Worm (Caenorhabditis elegans) whole organism, L1 larva: ENCODE measurements around the gene nhr-219.
A peak's percentile ranks its signal among the peaks of the same experiment; 100 is the strongest.

Experiments
- C04F5.9 ChIP-seq: sonication (generic microtip); optimal IDR thresholded peaks from 2 replicates; lab custom pipeline; 2016; ENCODE audit warnings: missing genetic modification characterization, missing compliant biosample characterization
- C34B4.2 ChIP-seq: sonication (generic microtip); optimal IDR thresholded peaks from 2 replicates; lab custom pipeline; 2017; ENCODE audit warnings: mild to moderate bottlenecking, missing genetic modification characterization, missing compliant biosample characterization
- blmp-1 ChIP-seq: fragments of 150-350 bp; optimal IDR thresholded peaks from 2 replicates; lab custom pipeline; 2014; ENCODE audit warnings: missing biosample characterization, missing genetic modification characterization
- ceh-8 ChIP-seq: fragments of 200-800 bp; sonication (Bioruptor generic); optimal IDR thresholded peaks from 2 replicates; lab custom pipeline; 2018; ENCODE audit warnings: mild to moderate bottlenecking, missing genetic modification characterization, moderate library complexity, missing compliant biosample characterization
- ceh-82 ChIP-seq, 3 experiments: fragments of 150-350 bp in 1 of 3; sonication (generic microtip) in 2 of 3; optimal IDR thresholded peaks; 2 replicates each; lab custom pipeline; 2014 to 2017; ENCODE audit warnings: missing biosample characterization in 3 of 3, missing genetic modification characterization in 3 of 3
- ceh-88 ChIP-seq: fragments of 200-800 bp; sonication (Bioruptor generic); IDR thresholded peaks from 2 replicates; pipeline ENCODE4 v1.3.6; 2022; ENCODE audit warnings: missing genetic modification characterization, missing compliant biosample characterization
- ces-1 ChIP-seq: fragments of 150-350 bp; optimal IDR thresholded peaks from 2 replicates; lab custom pipeline; 2014; ENCODE audit warnings: missing biosample characterization, missing genetic modification reagents, missing genetic modification characterization
- dpl-1 ChIP-seq, 3 experiments: fragments of 150-350 bp in 2 of 3; sonication (generic microtip) in 1 of 3; optimal IDR thresholded peaks; 2 replicates each; lab custom pipeline; 2014 to 2017; ENCODE audit warnings: missing biosample characterization in 3 of 3, missing genetic modification characterization in 3 of 3, missing genetic modification reagents in 3 of 3
- dsc-1 ChIP-seq: sonication (generic microtip); optimal IDR thresholded peaks from 2 replicates; lab custom pipeline; 2016; ENCODE audit warnings: mild to moderate bottlenecking, missing genetic modification characterization, missing compliant biosample characterization
- efl-3 ChIP-seq: fragments of 200-800 bp; sonication (Bioruptor generic); optimal IDR thresholded peaks from 2 replicates; lab custom pipeline; 2018; ENCODE audit warnings: mild to moderate bottlenecking, missing genetic modification characterization, missing compliant biosample characterization
- egl-13 ChIP-seq: sonication (generic microtip); optimal IDR thresholded peaks from 2 replicates; lab custom pipeline; 2016; ENCODE audit warnings: missing genotype, missing genetic modification reagents, missing genetic modification characterization, missing compliant biosample characterization
- egl-27 ChIP-seq, 2 experiments: fragments of 150-350 bp in 1 of 2; sonication (generic microtip); optimal IDR thresholded peaks; 3 replicates each; lab custom pipeline; 2017 to 2018; ENCODE audit warnings: missing biosample characterization in 2 of 2, missing genetic modification characterization in 2 of 2, missing genetic modification reagents in 2 of 2
- elt-3 ChIP-seq, 6 experiments: fragments of 150-350 bp in 1 of 6; sonication (generic microtip); optimal IDR thresholded peaks; 2 replicates each; lab custom pipeline; 2017 to 2018; ENCODE audit warnings: missing biosample characterization in 6 of 6, missing genetic modification characterization in 6 of 6, inconsistent platforms in 1 of 6
- ets-5 ChIP-seq: fragments of 200-800 bp; sonication (Bioruptor generic); IDR thresholded peaks from 2 replicates; pipeline ENCODE4 v1.3.6; 2022; ENCODE audit warnings: missing genetic modification characterization, missing compliant biosample characterization
- fkh-10 ChIP-seq: sonication (generic microtip); optimal IDR thresholded peaks from 2 replicates; lab custom pipeline; 2017; ENCODE audit warnings: missing biosample characterization, missing genetic modification reagents, missing genetic modification characterization
- fkh-8 ChIP-seq: sonication (generic microtip); optimal IDR thresholded peaks from 2 replicates; lab custom pipeline; 2016; ENCODE audit warnings: mild to moderate bottlenecking, missing genetic modification characterization, missing compliant biosample characterization
- fos-1 ChIP-seq: fragments of 150-350 bp; optimal IDR thresholded peaks from 2 replicates; lab custom pipeline; 2014; ENCODE audit warnings: missing biosample characterization, missing genetic modification characterization
- hlh-4 ChIP-seq: sonication (generic microtip); optimal IDR thresholded peaks from 2 replicates; lab custom pipeline; 2016; ENCODE audit warnings: mild to moderate bottlenecking, missing genetic modification characterization, missing compliant biosample characterization
- hpl-2 ChIP-seq: fragments of 150-350 bp; optimal IDR thresholded peaks from 2 replicates; lab custom pipeline; 2014; ENCODE audit warnings: missing biosample characterization, missing genetic modification reagents, missing genetic modification characterization
- irx-1 ChIP-seq: sonication (generic microtip); optimal IDR thresholded peaks from 2 replicates; lab custom pipeline; 2016; ENCODE audit warnings: missing genetic modification characterization, missing compliant biosample characterization
- isw-1 ChIP-seq: fragments of 200-800 bp; sonication (Bioruptor generic); IDR thresholded peaks from 2 replicates; pipeline ENCODE4 v1.3.6; 2022; ENCODE audit warnings: missing genetic modification characterization, missing compliant biosample characterization
- lin-14 ChIP-seq: fragments of 200-800 bp; sonication (Bioruptor generic); optimal IDR thresholded peaks from 2 replicates; lab custom pipeline; 2018; ENCODE audit warnings: mild to moderate bottlenecking, missing genetic modification characterization, moderate library complexity, missing compliant biosample characterization
- lin-15B ChIP-seq: fragments of 150-350 bp; sonication (generic microtip); optimal IDR thresholded peaks from 3 replicates; lab custom pipeline; 2014; ENCODE audit warnings: missing biosample characterization, missing genetic modification characterization
- lin-35 ChIP-seq, 2 experiments: fragments of 150-350 bp; optimal IDR thresholded peaks; 2 replicates each; lab custom pipeline; 2014; ENCODE audit warnings: missing biosample characterization in 2 of 2, missing genetic modification characterization in 2 of 2, missing genetic modification reagents in 2 of 2
- lsy-2 ChIP-seq, 2 experiments: fragments of 150-350 bp; optimal IDR thresholded peaks; 2 replicates each; lab custom pipeline; 2014; ENCODE audit warnings: missing biosample characterization in 2 of 2, missing genetic modification characterization in 2 of 2
- mab-9 ChIP-seq: fragments of 200-800 bp; sonication (Bioruptor generic); IDR thresholded peaks from 2 replicates; pipeline ENCODE4 v1.3.6; 2022; ENCODE audit warnings: missing genetic modification reagents, missing genetic modification characterization, missing compliant biosample characterization
- mep-1 ChIP-seq: fragments of 150-350 bp; optimal IDR thresholded peaks from 2 replicates; lab custom pipeline; 2014; ENCODE audit warnings: missing biosample characterization, missing genetic modification characterization
- nhr-11 ChIP-seq: fragments of 150-350 bp; optimal IDR thresholded peaks from 2 replicates; lab custom pipeline; 2014; ENCODE audit warnings: missing biosample characterization, missing genetic modification characterization
- nhr-20 ChIP-seq: sonication (generic microtip); optimal IDR thresholded peaks from 2 replicates; lab custom pipeline; 2016; ENCODE audit warnings: mild to moderate bottlenecking, missing genetic modification characterization, missing compliant biosample characterization
- nhr-237 ChIP-seq: fragments of 150-350 bp; optimal IDR thresholded peaks from 2 replicates; lab custom pipeline; 2014; ENCODE audit warnings: missing biosample characterization, missing genetic modification characterization
- nhr-28 ChIP-seq: fragments of 150-350 bp; optimal IDR thresholded peaks from 2 replicates; lab custom pipeline; 2014; ENCODE audit warnings: missing biosample characterization, missing genetic modification characterization
- nhr-76 ChIP-seq: sonication (generic microtip); optimal IDR thresholded peaks from 2 replicates; lab custom pipeline; 2017; ENCODE audit warnings: missing biosample characterization, missing genetic modification characterization
- nhr-77 ChIP-seq: fragments of 150-350 bp; optimal IDR thresholded peaks from 2 replicates; lab custom pipeline; 2014; ENCODE audit warnings: missing biosample characterization, missing genetic modification characterization
- pag-3 ChIP-seq: sonication (generic microtip); optimal IDR thresholded peaks from 2 replicates; lab custom pipeline; 2017; ENCODE audit warnings: missing genetic modification characterization, mild to moderate bottlenecking, missing compliant biosample characterization, antibody characterized with exemption, borderline replicate concordance; ENCODE audit not compliant: insufficient read depth
- rnt-1 ChIP-seq: sonication (generic microtip); optimal IDR thresholded peaks from 2 replicates; lab custom pipeline; 2016; ENCODE audit warnings: mild to moderate bottlenecking, missing genetic modification characterization, moderate library complexity, missing compliant biosample characterization
- snpc-4 ChIP-seq: fragments of 150-350 bp; optimal IDR thresholded peaks from 2 replicates; lab custom pipeline; 2014; ENCODE audit warnings: missing biosample characterization, missing genetic modification characterization
- snu-23 ChIP-seq: sonication (generic microtip); optimal IDR thresholded peaks from 2 replicates; lab custom pipeline; 2016; ENCODE audit warnings: missing genetic modification characterization, missing compliant biosample characterization
- sox-4 ChIP-seq: sonication (generic microtip); optimal IDR thresholded peaks from 2 replicates; lab custom pipeline; 2016; ENCODE audit warnings: missing genetic modification characterization, missing compliant biosample characterization
- swsn-7 ChIP-seq: sonication (generic microtip); optimal IDR thresholded peaks from 2 replicates; lab custom pipeline; 2016; ENCODE audit warnings: missing genetic modification characterization, missing compliant biosample characterization
- tbx-2 ChIP-seq: sonication (generic microtip); optimal IDR thresholded peaks from 2 replicates; lab custom pipeline; 2016; ENCODE audit warnings: missing genetic modification characterization, missing compliant biosample characterization
- vab-15 ChIP-seq: sonication (generic microtip); optimal IDR thresholded peaks from 2 replicates; lab custom pipeline; 2017; ENCODE audit warnings: missing genotype, mild to moderate bottlenecking, missing genetic modification characterization, missing compliant biosample characterization
- ztf-11 ChIP-seq, 2 experiments: sonication (generic microtip); optimal IDR thresholded peaks; 2 replicates each; lab custom pipeline; 2016 to 2017; ENCODE audit warnings: missing genetic modification characterization in 2 of 2, missing biosample characterization in 1 of 2, missing compliant biosample characterization in 1 of 2

nhr-219 gene

ce11 chrV:8964055-8964758 is 1.8 kb downstream of the nhr-219 start, which contains the start of gene nhr-44 (continued):
- TF ChIP-seq lin-15B (no peak), C34B4.2 (tag; lab: Kevin White, UChicago) (no peak), rnt-1 (tag; lab: Kevin White, UChicago) (no peak), tbx-2 (no peak), efl-3 (no peak), swsn-7 (no peak), ets-5 (no peak), fkh-8 (tag; lab: Kevin White, UChicago) (no peak), egl-27 (tag; optimal IDR thresholded peaks at IDR 0.05; lab: Kevin White, UChicago) (no peak), nhr-11 (tag; lab: Kevin White, UChicago) (no peak), mab-9 (no peak), lin-35 (GFP tag; optimal IDR thresholded peaks at IDR 0.05; lab: Kevin White, UChicago) (no peak), dsc-1 (tag; lab: Kevin White, UChicago) (no peak), pag-3 (tag; lab: Kevin White, UChicago) (no peak), snpc-4 (tag; lab: Kevin White, UChicago) (no peak), nhr-28 (tag; lab: Kevin White, UChicago) (no peak), vab-15 (no peak), nhr-76 (tag; lab: Kevin White, UChicago) (no peak), C04F5.9 (tag; lab: Kevin White, UChicago) (no peak), ceh-82 (tag; optimal IDR thresholded peaks at IDR 0.05; lab: Kevin White, UChicago) (no peak), fkh-10 (GFP tag; lab: Kevin White, UChicago) (no peak), isw-1 (GFP tag; lab: Robert Waterston, UW) (no peak), hpl-2 (GFP tag; lab: Kevin White, UChicago) (no peak), egl-13 (tag; lab: Kevin White, UChicago) (no peak), sox-4 (tag; lab: Kevin White, UChicago) (no peak), nhr-20 (peak; percentile 4), ceh-8 (GFP tag; lab: Kevin White, UChicago) (no peak), nhr-237 (tag; lab: Kevin White, UChicago) (no peak), ces-1 (GFP tag; lab: Kevin White, UChicago) (no peak), hlh-4 (tag; lab: Kevin White, UChicago) (no peak), mep-1 (peak; percentile 12), ceh-88 (GFP tag; lab: Robert Waterston, UW) (no peak), irx-1 (tag; lab: Kevin White, UChicago) (no peak), fos-1 (tag; lab: Kevin White, UChicago) (no peak), lin-14 (GFP tag; lab: Kevin White, UChicago) (peak; percentile 66), dpl-1 (GFP tag; optimal IDR thresholded peaks at IDR 0.05; lab: Kevin White, UChicago) (no peak), snu-23 (GFP tag; lab: Kevin White, UChicago) (peak; percentile 26), nhr-77 (no peak), elt-3 (tag; optimal IDR thresholded peaks at IDR 0.05; lab: Kevin White, UChicago) (no peak), ztf-11 (tag; optimal IDR thresholded peaks at IDR 0.05; lab: Kevin White, UChicago) (no peak)

DNA sequence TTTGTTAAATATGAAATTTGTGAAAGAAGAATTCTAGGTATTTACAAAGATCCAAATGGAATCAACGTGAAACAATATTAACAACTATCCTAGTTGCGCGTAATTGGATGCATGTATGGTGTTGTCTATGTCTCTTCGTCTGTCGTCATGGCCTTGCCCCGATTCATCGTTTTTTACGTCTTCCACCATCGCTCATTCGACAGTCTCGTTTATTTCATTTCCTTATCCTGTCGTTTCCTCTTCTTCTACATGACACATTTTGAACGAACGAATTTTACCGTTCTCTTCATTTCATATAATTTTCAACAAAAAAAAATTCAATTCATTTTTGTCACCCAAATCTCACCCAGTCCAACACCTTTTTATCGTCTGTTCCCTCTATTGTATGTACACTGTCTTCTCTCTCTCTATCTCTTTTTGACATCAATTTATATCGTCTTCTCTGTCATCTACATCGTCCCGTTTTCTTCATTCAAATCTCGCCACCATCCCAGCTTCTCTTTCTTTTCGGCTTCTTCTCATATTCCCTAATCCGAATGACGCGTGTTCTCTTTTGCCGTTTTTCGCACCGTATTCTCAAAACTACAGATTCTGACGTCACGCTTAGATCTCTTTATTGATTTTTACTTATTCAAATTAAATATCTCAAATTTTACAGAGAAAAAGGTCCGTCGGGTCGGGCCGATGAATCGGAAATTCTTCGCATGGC is 9.4 kb downstream of the nhr-219 start, which contains the start of gene ttc-17:
Gene ttc-17 (plus strand): TSS at position 659 of the 709 bp plus-strand sequence.
- TF ChIP-seq lsy-2 (tag; optimal IDR thresholded peaks at IDR 0.05; lab: Kevin White, UChicago) (peak in 1 of 2 experiments; percentile 4), tbx-2 (no peak), blmp-1 (tag; lab: Kevin White, UChicago) (peak; percentile 31), nhr-77 (no peak)
